Worm (Caenorhabditis elegans) whole organism, L1 larva: ENCODE data around the gene htas-1.

Source experiments
- blmp-1 ChIP-seq: fragments of 150-350 bp; optimal IDR thresholded peaks from 2 replicates; lab custom pipeline; 2014; ENCODE audit warnings: missing biosample characterization, missing genetic modification characterization
- fos-1 ChIP-seq: fragments of 150-350 bp; optimal IDR thresholded peaks from 2 replicates; lab custom pipeline; 2014; ENCODE audit warnings: missing biosample characterization, missing genetic modification characterization
- grh-1 ChIP-seq: fragments of 200-800 bp; sonication (Bioruptor generic); IDR thresholded peaks from 2 replicates; pipeline ENCODE4 v1.3.6; 2022; ENCODE audit warnings: missing genetic modification reagents, missing genetic modification characterization, missing compliant biosample characterization
- lin-35 ChIP-seq, 2 experiments: fragments of 150-350 bp; optimal IDR thresholded peaks; 2 replicates each; lab custom pipeline; 2014; ENCODE audit warnings: missing biosample characterization in 2 of 2, missing genetic modification characterization in 2 of 2, missing genetic modification reagents in 2 of 2
- lsy-2 ChIP-seq, 2 experiments: fragments of 150-350 bp; optimal IDR thresholded peaks; 2 replicates each; lab custom pipeline; 2014; ENCODE audit warnings: missing biosample characterization in 2 of 2, missing genetic modification characterization in 2 of 2
- nhr-76 ChIP-seq: sonication (generic microtip); optimal IDR thresholded peaks from 2 replicates; lab custom pipeline; 2017; ENCODE audit warnings: missing biosample characterization, missing genetic modification characterization
- sox-4 ChIP-seq: sonication (generic microtip); optimal IDR thresholded peaks from 2 replicates; lab custom pipeline; 2016; ENCODE audit warnings: missing genetic modification characterization, missing compliant biosample characterization
- tbx-2 ChIP-seq: sonication (generic microtip); optimal IDR thresholded peaks from 2 replicates; lab custom pipeline; 2016; ENCODE audit warnings: missing genetic modification characterization, missing compliant biosample characterization
- tlp-1 ChIP-seq: fragments of 150-350 bp; optimal IDR thresholded peaks from 2 replicates; lab custom pipeline; 2014; ENCODE audit warnings: missing biosample characterization, missing genetic modification characterization
- ztf-4 ChIP-seq: fragments of 150-350 bp; optimal IDR thresholded peaks from 2 replicates; lab custom pipeline; 2014; ENCODE audit warnings: missing biosample characterization, missing genetic modification characterization

DNA sequence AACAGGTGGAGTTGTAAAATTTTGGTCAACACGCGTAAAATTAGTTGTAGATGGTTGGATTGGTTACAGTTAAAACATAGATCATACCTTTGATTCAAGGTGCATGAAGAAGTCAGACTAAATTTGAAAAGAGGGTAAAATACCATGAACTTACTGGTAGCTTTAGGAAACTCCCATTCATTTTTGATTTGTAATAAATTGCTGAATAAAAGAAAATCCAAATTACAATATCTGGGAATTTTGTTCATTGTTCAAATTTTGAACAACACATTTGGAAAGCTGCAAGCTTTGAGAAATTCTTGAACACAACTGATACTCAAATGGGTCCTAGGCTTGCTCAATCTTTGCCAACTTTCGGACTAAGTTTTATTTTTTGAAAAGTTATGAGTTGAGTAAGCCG lies 5.3 kb downstream of the htas-1 start:
- TF ChIP-seq tbx-2 (no peak), nhr-76 (tag; lab: Kevin White, UChicago) (no peak), lin-35 (GFP tag; optimal IDR thresholded peaks at IDR 0.05; lab: Kevin White, UChicago) (no peak), fos-1 (tag; lab: Kevin White, UChicago) (no peak), ztf-4 (tag; lab: Kevin White, UChicago) (no peak), sox-4 (no peak), grh-1 (GFP tag; lab: Robert Waterston, UW) (no peak), tlp-1 (tag; lab: Kevin White, UChicago) (no peak), blmp-1 (no peak), lsy-2 (tag; optimal IDR thresholded peaks at IDR 0.05; lab: Kevin White, UChicago) (no peak)
